Fruit fly (Drosophila melanogaster) whole organism: Measurements from ENCODE around the gene CG7054.

Experiments
- CG8478 ChIP-seq: fragments of >200 bp; optimal IDR thresholded peaks from 2 replicates; lab custom pipeline; 2018; ENCODE audit warnings: inconsistent platforms
- Dll ChIP-seq: fragments of >200 bp; optimal IDR thresholded peaks from 2 replicates; lab custom pipeline; 2017
- EcR ChIP-seq, 2 experiments: fragments of >200 bp; optimal IDR thresholded peaks; 2 replicates each; lab custom pipeline; 2017; ENCODE audit warnings: missing biosample characterization in 2 of 2, missing genetic modification characterization in 2 of 2, missing genetic modification reagents in 2 of 2
- pan ChIP-seq: fragments of >200 bp; optimal IDR thresholded peaks from 2 replicates; lab custom pipeline; 2017
- psq ChIP-seq: fragments of >200 bp; optimal IDR thresholded peaks from 2 replicates; lab custom pipeline; 2017
- usp ChIP-seq: fragments of >200 bp; optimal IDR thresholded peaks from 2 replicates; lab custom pipeline; 2017; ENCODE audit warnings: missing biosample characterization, missing genetic modification characterization, mixed read lengths

Gene CG7054

dm6 chr3R:22449871-22450424, 14.8 kb upstream of the CG7054 start:
- no peak for TF ChIP-seq EcR (GFP tag; optimal IDR thresholded peaks at IDR 0.05; lab: Kevin White, UChicago)
- no peak for TF ChIP-seq Dll
- TF ChIP-seq CG8478 (lab: Kevin White, UChicago), result no peak
- no peak for TF ChIP-seq pan (lab: Kevin White, UChicago)
- TF ChIP-seq usp (GFP tag; lab: Kevin White, UChicago), result no peak
- TF ChIP-seq psq (lab: Kevin White, UChicago), result no peak

dm6 chr3R:22454397-22455334, 10.1 kb upstream of the CG7054 start:
- TF ChIP-seq psq (lab: Kevin White, UChicago) (no peak), Dll (no peak), pan (lab: Kevin White, UChicago) (no peak)

- no peak for TF ChIP-seq psq (lab: Kevin White, UChicago)
- no peak for TF ChIP-seq Dll
- TF ChIP-seq usp (GFP tag; lab: Kevin White, UChicago), result no peak
- TF ChIP-seq pan (lab: Kevin White, UChicago), result no peak
- no peak for TF ChIP-seq EcR (GFP tag; optimal IDR thresholded peaks at IDR 0.05; lab: Kevin White, UChicago)
- TF ChIP-seq CG8478 (lab: Kevin White, UChicago), result no peak
Measured at dm6 chr3R:22455335-22455985, 9.3 kb upstream of the CG7054 start.

- TF ChIP-seq EcR (GFP tag; optimal IDR thresholded peaks at IDR 0.05; lab: Kevin White, UChicago) (no peak), usp (GFP tag; lab: Kevin White, UChicago) (no peak), pan (lab: Kevin White, UChicago) (no peak), CG8478 (lab: Kevin White, UChicago) (no peak), psq (lab: Kevin White, UChicago) (no peak), Dll (no peak)
Measured at dm6 chr3R:22456007-22456406, 8.8 kb upstream of the CG7054 start.

- no peak for TF ChIP-seq Dll
- TF ChIP-seq CG8478 (lab: Kevin White, UChicago), result no peak
- no peak for TF ChIP-seq psq (lab: Kevin White, UChicago)
- TF ChIP-seq pan (lab: Kevin White, UChicago), result no peak
- TF ChIP-seq usp (GFP tag; lab: Kevin White, UChicago), result no peak
- TF ChIP-seq EcR (GFP tag; optimal IDR thresholded peaks at IDR 0.05; lab: Kevin White, UChicago), result no peak
Measured at dm6 chr3R:22461673-22462585, 2.9 kb upstream of the CG7054 start, which contains the start of the genes Rpn7 and AP-2mu. Gene Rpn7 (minus strand): TSS chr3R:22462054. Gene AP-2mu (plus strand): TSS chr3R:22462455.

dm6 chr3R:22465138-22465537, 353 bp downstream of the CG7054 start:
- TF ChIP-seq usp (GFP tag; lab: Kevin White, UChicago), result no peak
- TF ChIP-seq EcR (GFP tag; optimal IDR thresholded peaks at IDR 0.05; lab: Kevin White, UChicago), result no peak
- TF ChIP-seq Dll, result no peak
- TF ChIP-seq CG8478 (lab: Kevin White, UChicago), result no peak
- no peak for TF ChIP-seq psq (lab: Kevin White, UChicago)
- no peak for TF ChIP-seq pan (lab: Kevin White, UChicago)

dm6 chr3R:22465984-22466530, 1.3 kb downstream of the CG7054 start, which contains the start of gene Pebp1:
Gene Pebp1 (plus strand): TSS chr3R:22466034.
- TF ChIP-seq psq (lab: Kevin White, UChicago) (no peak), pan (lab: Kevin White, UChicago) (no peak)

- TF ChIP-seq CG8478 (lab: Kevin White, UChicago) (no peak), psq (lab: Kevin White, UChicago) (no peak), Dll (no peak), usp (GFP tag; lab: Kevin White, UChicago) (no peak), pan (lab: Kevin White, UChicago) (no peak), EcR (GFP tag; optimal IDR thresholded peaks at IDR 0.05; lab: Kevin White, UChicago) (no peak)
Measured at dm6 chr3R:22467939-22468571, 3.3 kb downstream of the CG7054 start, which contains the start of the genes CG5377 and Nrx-1. Gene CG5377 (minus strand): TSS chr3R:22468157. Gene Nrx-1 (plus strand): TSS chr3R:22468512.

dm6 chr3R:22468829-22469487, 4.2 kb downstream of the CG7054 start:
- TF ChIP-seq psq (lab: Kevin White, UChicago) (no peak), Dll (no peak), EcR (GFP tag; optimal IDR thresholded peaks at IDR 0.05; lab: Kevin White, UChicago) (no peak), CG8478 (lab: Kevin White, UChicago) (no peak), pan (lab: Kevin White, UChicago) (no peak), usp (GFP tag; lab: Kevin White, UChicago) (no peak)
